Fruit fly (Drosophila melanogaster) whole organism, embryonic: ENCODE data around the gene DCP2.

ENCODE experiments used
- CG10267 ChIP-seq: fragments of 200-800 bp; sonication (Bioruptor generic); optimal IDR thresholded peaks from 2 replicates; lab custom pipeline; 2018; ENCODE audit warnings: missing biosample characterization, mild to moderate bottlenecking, missing genetic modification characterization, moderate library complexity
- CG10979 ChIP-seq: fragments of 200-800 bp; sonication (Bioruptor generic); optimal IDR thresholded peaks from 2 replicates; lab custom pipeline; 2018; ENCODE audit warnings: missing biosample characterization, mild to moderate bottlenecking, missing genetic modification characterization, moderate library complexity
- CG12391 ChIP-seq: fragments of 200-800 bp; sonication (Bioruptor generic); optimal IDR thresholded peaks from 3 replicates; lab custom pipeline; 2018; ENCODE audit warnings: missing biosample characterization, mild to moderate bottlenecking, missing genetic modification characterization, moderate library complexity
- CG14710 ChIP-seq: fragments of 200-800 bp; sonication (Bioruptor generic); optimal IDR thresholded peaks from 3 replicates; lab custom pipeline; 2019; ENCODE audit warnings: missing biosample characterization, mild to moderate bottlenecking, missing genetic modification characterization, moderate library complexity
- CG15696 ChIP-seq: fragments of 200-800 bp; sonication (Bioruptor generic); optimal IDR thresholded peaks from 2 replicates; lab custom pipeline; 2019; ENCODE audit warnings: missing biosample characterization, mild to moderate bottlenecking, missing genetic modification characterization, moderate library complexity
- CG16815 ChIP-seq: fragments of 200-800 bp; sonication (Bioruptor generic); optimal IDR thresholded peaks from 3 replicates; lab custom pipeline; 2017; ENCODE audit warnings: missing biosample characterization, mild to moderate bottlenecking, missing genetic modification characterization
- CG17361 ChIP-seq: fragments of 200-800 bp; sonication (Bioruptor generic); IDR thresholded peaks from 3 replicates; pipeline ENCODE4 v1.3.6; 2022; ENCODE audit warnings: missing biosample characterization, missing genetic modification characterization
- CG17829 ChIP-seq: fragments of 200-800 bp; optimal IDR thresholded peaks from 2 replicates; lab custom pipeline; 2019; ENCODE audit warnings: missing biosample characterization, mild to moderate bottlenecking, missing genetic modification characterization, moderate library complexity
- CG18262 ChIP-seq: fragments of 200-800 bp; optimal IDR thresholded peaks from 3 replicates; lab custom pipeline; 2019; ENCODE audit warnings: missing biosample characterization, mild to moderate bottlenecking, missing genetic modification characterization, moderate library complexity
- CG2712 ChIP-seq: fragments of 200-800 bp; optimal IDR thresholded peaks from 3 replicates; lab custom pipeline; 2019; ENCODE audit warnings: missing biosample characterization, mild to moderate bottlenecking, missing genetic modification characterization, moderate library complexity
- CG30403 ChIP-seq: fragments of 200-800 bp; sonication (Bioruptor generic); optimal IDR thresholded peaks from 3 replicates; lab custom pipeline; 2016; ENCODE audit warnings: missing biosample characterization, missing genetic modification characterization
- CG33557 ChIP-seq: fragments of 200-800 bp; sonication (Bioruptor generic); optimal IDR thresholded peaks from 2 replicates; lab custom pipeline; 2019; ENCODE audit warnings: missing biosample characterization, mild to moderate bottlenecking, missing genetic modification characterization, moderate library complexity
- CG5245 ChIP-seq: fragments of 200-800 bp; sonication (Bioruptor generic); optimal IDR thresholded peaks from 3 replicates; lab custom pipeline; 2016; ENCODE audit warnings: missing biosample characterization, missing genetic modification characterization
- CG7839 ChIP-seq: fragments of 200-800 bp; sonication (Bioruptor generic); optimal IDR thresholded peaks from 3 replicates; lab custom pipeline; 2018; ENCODE audit warnings: missing biosample characterization, mild to moderate bottlenecking, missing genetic modification characterization, moderate library complexity
- CG8290 ChIP-seq, 3 experiments: fragments of 200-800 bp; sonication (Bioruptor generic); optimal IDR thresholded peaks; 2 replicates each; lab custom pipeline; 2016 to 2019; ENCODE audit warnings: missing biosample characterization in 3 of 3, missing genetic modification characterization in 3 of 3, mild to moderate bottlenecking in 2 of 3, moderate library complexity in 1 of 3
- CG9437 ChIP-seq: fragments of 200-800 bp; sonication (Bioruptor generic); optimal IDR thresholded peaks from 2 replicates; lab custom pipeline; 2018; ENCODE audit warnings: missing biosample characterization, mild to moderate bottlenecking, missing genetic modification characterization
- CG9727 ChIP-seq: fragments of 200-800 bp; sonication (Bioruptor generic); optimal IDR thresholded peaks from 3 replicates; lab custom pipeline; 2017; ENCODE audit warnings: missing biosample characterization, mild to moderate bottlenecking, missing genetic modification characterization
- D19A ChIP-seq: fragments of 200-800 bp; optimal IDR thresholded peaks from 3 replicates; lab custom pipeline; 2019; ENCODE audit warnings: missing biosample characterization, mild to moderate bottlenecking, missing genetic modification characterization, moderate library complexity
- Ets65A ChIP-seq: fragments of 200-800 bp; sonication (Bioruptor generic); peaks from one replicate; lab custom pipeline; 2016; ENCODE audit warnings: missing biosample characterization, missing genetic modification characterization
- Oli ChIP-seq: fragments of 200-800 bp; sonication (Bioruptor generic); optimal IDR thresholded peaks from 2 replicates; lab custom pipeline; 2018; ENCODE audit warnings: missing biosample characterization, mild to moderate bottlenecking, missing genetic modification characterization, moderate library complexity
- Sox100B ChIP-seq: fragments of 200-800 bp; sonication (Bioruptor generic); optimal IDR thresholded peaks from 3 replicates; lab custom pipeline; 2018; ENCODE audit warnings: missing biosample characterization, mild to moderate bottlenecking, missing genetic modification characterization
- Sox102F ChIP-seq: fragments of 200-800 bp; sonication (Bioruptor generic); optimal IDR thresholded peaks from 2 replicates; lab custom pipeline; 2018; ENCODE audit warnings: missing biosample characterization, mild to moderate bottlenecking, missing genetic modification characterization, moderate library complexity
- Ssrp ChIP-seq: fragments of 200-800 bp; sonication (Bioruptor generic); optimal IDR thresholded peaks from 2 replicates; lab custom pipeline; 2018; ENCODE audit warnings: missing biosample characterization, mild to moderate bottlenecking, missing genetic modification characterization, moderate library complexity
- bsh ChIP-seq, 2 experiments: fragments of 200-800 bp; sonication (Bioruptor generic); optimal IDR thresholded peaks; 2 replicates each; lab custom pipeline; 2017 to 2018; ENCODE audit warnings: mild to moderate bottlenecking in 2 of 2, missing biosample characterization in 2 of 2, missing genetic modification characterization in 2 of 2, moderate library complexity in 1 of 2
- ci ChIP-seq: fragments of 200-800 bp; sonication (Bioruptor generic); IDR thresholded peaks from 3 replicates; pipeline ENCODE4 v1.3.6; 2022; ENCODE audit warnings: missing biosample characterization, missing genetic modification characterization
- dati ChIP-seq: fragments of 200-800 bp; sonication (Bioruptor generic); IDR thresholded peaks from 2 replicates; pipeline ENCODE4 v1.3.6; 2022; ENCODE audit warnings: missing biosample characterization, missing genetic modification characterization
- dmrt11E ChIP-seq: fragments of 200-800 bp; sonication (Bioruptor generic); optimal IDR thresholded peaks from 3 replicates; lab custom pipeline; 2018; ENCODE audit warnings: missing biosample characterization, mild to moderate bottlenecking, missing genetic modification characterization, moderate library complexity
- dpn ChIP-seq, 2 experiments: fragments of 200-800 bp; sonication (Bioruptor generic); optimal IDR thresholded peaks; 3 replicates each; lab custom pipeline; 2016; ENCODE audit warnings: missing biosample characterization in 2 of 2, missing genetic modification characterization in 2 of 2
- dysf ChIP-seq: fragments of 200-800 bp; sonication (Bioruptor generic); IDR thresholded peaks from 3 replicates; pipeline ENCODE4 v1.3.6; 2022; ENCODE audit warnings: missing biosample characterization, missing genetic modification characterization
- gem ChIP-seq: fragments of 200-800 bp; sonication (Bioruptor generic); optimal IDR thresholded peaks from 2 replicates; lab custom pipeline; 2019; ENCODE audit warnings: missing biosample characterization, mild to moderate bottlenecking, missing genetic modification characterization, moderate library complexity
- grau ChIP-seq: fragments of 200-800 bp; optimal IDR thresholded peaks from 3 replicates; lab custom pipeline; 2019; ENCODE audit warnings: missing biosample characterization, mild to moderate bottlenecking, missing genetic modification characterization, moderate library complexity
- insv ChIP-seq, 2 experiments: fragments of 200-800 bp; sonication (Bioruptor generic); optimal IDR thresholded peaks; 3 replicates each; lab custom pipeline; 2016 to 2018; ENCODE audit warnings: missing biosample characterization in 2 of 2, missing genetic modification characterization in 2 of 2
- lola ChIP-seq, 3 experiments: fragments of >200 bp in 2 of 3; fragments of 200-800 bp in 1 of 3; sonication (Bioruptor generic) in 1 of 3; optimal IDR thresholded peaks; 2 replicates each; lab custom pipeline; 2017 to 2019; ENCODE audit warnings: missing biosample characterization in 3 of 3, missing genetic modification characterization in 3 of 3, mild to moderate bottlenecking in 1 of 3, moderate library complexity in 1 of 3
- nmo ChIP-seq: fragments of 200-800 bp; sonication (Bioruptor generic); optimal IDR thresholded peaks from 2 replicates; lab custom pipeline; 2018; ENCODE audit warnings: missing biosample characterization, mild to moderate bottlenecking, missing genetic modification characterization, moderate library complexity
- oc ChIP-seq: fragments of 200-800 bp; sonication (Bioruptor generic); optimal IDR thresholded peaks from 2 replicates; lab custom pipeline; 2018; ENCODE audit warnings: missing biosample characterization, mild to moderate bottlenecking, missing genetic modification characterization, moderate library complexity
- pho ChIP-seq: fragments of 200-800 bp; sonication (Bioruptor generic); optimal IDR thresholded peaks from 2 replicates; lab custom pipeline; 2016; ENCODE audit warnings: missing biosample characterization, missing genetic modification characterization
- phol ChIP-seq: fragments of 200-800 bp; sonication (Bioruptor generic); optimal IDR thresholded peaks from 3 replicates; lab custom pipeline; 2018; ENCODE audit warnings: missing biosample characterization, mild to moderate bottlenecking, missing genetic modification characterization, moderate library complexity
- ro ChIP-seq: fragments of 200-800 bp; sonication (Bioruptor generic); IDR thresholded peaks from 2 replicates; pipeline ENCODE4 v1.3.6; 2022; ENCODE audit warnings: missing biosample characterization, missing genetic modification characterization
- sens ChIP-seq: fragments of 200-800 bp; sonication (Bioruptor generic); peaks from one replicate; lab custom pipeline; 2016; ENCODE audit warnings: missing biosample characterization, missing genetic modification characterization
- trem ChIP-seq: fragments of 200-800 bp; optimal IDR thresholded peaks from 3 replicates; lab custom pipeline; 2019; ENCODE audit warnings: missing biosample characterization, mild to moderate bottlenecking, missing genetic modification characterization, moderate library complexity
- zf30C ChIP-seq: fragments of 200-800 bp; sonication (Bioruptor generic); optimal IDR thresholded peaks from 3 replicates; lab custom pipeline; 2018; ENCODE audit warnings: missing biosample characterization, mild to moderate bottlenecking, missing genetic modification characterization

The DCP2 gene

DNA sequence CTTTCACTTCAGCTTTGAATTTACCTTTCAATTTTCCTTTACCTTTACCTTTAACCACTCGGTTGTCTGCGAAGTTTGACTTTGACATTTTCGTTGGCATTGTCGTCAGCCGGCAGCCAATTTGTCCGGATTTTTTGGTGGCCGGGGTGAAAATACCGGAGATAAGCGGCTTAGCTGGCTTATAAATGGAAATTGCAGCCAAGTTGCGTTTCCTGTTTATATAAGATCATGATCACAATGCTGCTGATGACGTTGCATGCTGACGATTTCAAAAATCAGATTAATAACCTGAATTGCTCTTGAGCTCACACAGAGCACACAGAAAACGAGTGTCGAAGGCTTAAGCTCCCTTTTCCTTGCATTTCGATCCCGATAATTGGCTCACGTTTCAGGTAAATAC, 48.4 kb downstream of the DCP2 start:
- TF ChIP-seq oc (tag; lab: Kevin White, UChicago) (peak; percentile 99), dpn (GFP tag; optimal IDR thresholded peaks at IDR 0.05; lab: Kevin White, UChicago) (no peak), CG8290 (GFP tag; optimal IDR thresholded peaks at IDR 0.05; lab: Kevin White, UChicago) (no peak), CG8290 (tag; optimal IDR thresholded peaks at IDR 0.05; lab: Kevin White, UChicago) (no peak), Ets65A (GFP tag; lab: Kevin White, UChicago) (peak; percentile 7), trem (tag; lab: Kevin White, UChicago) (no peak)
- TF ChIP-seq, all 482 proteins: peak for 2

DNA sequence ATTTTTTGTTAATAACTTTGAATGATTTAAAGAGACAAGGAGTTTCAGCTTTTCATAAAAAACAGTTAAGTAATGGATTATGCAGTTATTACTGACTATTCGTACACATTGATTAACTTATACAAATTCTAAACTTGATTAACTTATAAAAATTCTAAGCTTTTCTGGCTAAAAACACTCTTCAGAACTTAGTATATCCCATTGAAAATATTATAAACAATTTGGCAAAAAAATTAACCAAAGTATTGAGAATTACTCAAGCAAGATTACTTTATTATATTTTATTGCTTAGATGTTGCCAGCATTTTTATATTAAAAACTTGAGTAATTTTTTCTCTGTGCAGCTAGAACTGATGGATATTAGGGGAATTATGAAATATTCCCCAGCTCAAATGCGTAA, 48.8 kb downstream of the DCP2 start:
- TF ChIP-seq CG10267 (tag; lab: Kevin White, UChicago) (peak; percentile 30), CG14710 (peak; percentile 61), CG18262 (tag; lab: Kevin White, UChicago) (peak; percentile 67), pho (GFP tag; lab: Kevin White, UChicago) (no peak), CG17829 (tag; lab: Kevin White, UChicago) (peak; percentile 13), dysf (GFP tag; lab: Robert Waterston, UW) (no peak), ro (no peak), D19A (tag; lab: Kevin White, UChicago) (peak; percentile 7), phol (tag; lab: Kevin White, UChicago) (peak; percentile 37), trem (tag; lab: Kevin White, UChicago) (peak; percentile 25), zf30C (GFP tag; lab: Kevin White, UChicago) (peak; percentile 29), CG16815 (GFP tag; lab: Kevin White, UChicago) (peak; percentile 10), CG2712 (tag; lab: Kevin White, UChicago) (peak; percentile 52), CG33557 (GFP tag; lab: Kevin White, UChicago) (peak; percentile 22), gem (tag; lab: Kevin White, UChicago) (peak; percentile 49), Sox102F (GFP tag; lab: Kevin White, UChicago) (peak; percentile 23), CG9437 (no peak), nmo (GFP tag; lab: Kevin White, UChicago) (peak; percentile 28), dmrt11E (tag; lab: Kevin White, UChicago) (peak; percentile 68), bsh (GFP tag; optimal IDR thresholded peaks at IDR 0.05; lab: Kevin White, UChicago) (peak in 1 of 2 experiments; percentile 35), sens (GFP tag; lab: Kevin White, UChicago) (peak; percentile 73), ci (no peak), lola (GFP tag; optimal IDR thresholded peaks at IDR 0.05; lab: Kevin White, UChicago) (peak in 1 of 3 experiments; percentile 73), CG12391 (tag; lab: Kevin White, UChicago) (peak; percentile 19), CG5245 (GFP tag; lab: Kevin White, UChicago) (no peak), CG10979 (tag; lab: Kevin White, UChicago) (peak; percentile 50), CG30403 (peak; percentile 0), CG9727 (GFP tag; lab: Kevin White, UChicago) (peak; percentile 15), Oli (peak; percentile 0), Sox100B (GFP tag; lab: Kevin White, UChicago) (peak; percentile 9), grau (peak; percentile 8), Ssrp (tag; lab: Kevin White, UChicago) (no peak), CG15696 (tag; lab: Kevin White, UChicago) (peak; percentile 44), CG17361 (GFP tag; lab: Robert Waterston, UW) (peak; percentile 69; the same call in 2 of the 3 replicates), insv (GFP tag; optimal IDR thresholded peaks at IDR 0.05; lab: Kevin White, UChicago) (no peak), dati (GFP tag; lab: Robert Waterston, UW) (no peak), CG7839 (peak; percentile 41)
